Fruit fly (Drosophila melanogaster): ENCODE measurements around the gene dpr16.

DNA sequence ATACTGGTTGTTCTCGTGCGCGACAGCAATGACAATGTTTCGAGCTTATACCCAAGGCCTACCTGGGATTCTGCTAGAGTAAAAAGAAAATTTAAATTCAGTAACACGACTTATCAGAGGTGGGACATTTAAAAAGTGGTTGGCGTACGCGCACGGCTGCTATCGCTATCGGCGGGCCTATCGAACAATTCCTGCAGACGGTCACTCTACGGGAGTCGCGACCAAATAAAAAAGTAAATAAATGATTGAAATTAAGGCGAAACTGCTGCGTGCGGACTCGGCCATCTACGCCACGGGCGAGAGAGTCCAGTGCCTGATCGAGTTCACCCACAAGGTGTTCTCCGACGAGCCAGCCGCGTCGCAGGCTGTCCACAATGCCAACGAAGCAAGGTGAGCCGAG is 68.8 kb downstream of the dpr16 start, which contains the start of the genes Prosbeta2R2 and CG1116:
- TF ChIP-seq ttk (optimal IDR thresholded peaks at IDR 0.05): no peak
- no peak for TF ChIP-seq Myc (optimal IDR thresholded peaks at IDR 0.05)

Measured in Kc167 (cell line).